Fruit fly (Drosophila melanogaster) whole organism, embryonic: Measurements from ENCODE around the gene CG34149.

Experiments used
- Atf6 ChIP-seq: fragments of 200-800 bp; sonication (Bioruptor generic); IDR thresholded peaks from 2 replicates; pipeline ENCODE4 v1.3.6; 2022; ENCODE audit warnings: missing biosample characterization, missing genetic modification characterization
- Bdp1 ChIP-seq: fragments of 200-800 bp; sonication (Bioruptor generic); optimal IDR thresholded peaks from 3 replicates; lab custom pipeline; 2016; ENCODE audit warnings: missing biosample characterization, missing genetic modification characterization
- Bgb ChIP-seq: fragments of 200-800 bp; sonication (Bioruptor generic); IDR thresholded peaks from 2 replicates; pipeline ENCODE4 v1.3.6; 2022; ENCODE audit warnings: missing biosample characterization, missing genetic modification characterization; ENCODE audit not compliant: partially characterized antibody
- CG10654 ChIP-seq: fragments of 200-800 bp; sonication (Bioruptor generic); optimal IDR thresholded peaks from 2 replicates; lab custom pipeline; 2016; ENCODE audit warnings: missing biosample characterization, missing genetic modification characterization
- CG12236 ChIP-seq: fragments of 200-800 bp; sonication (Bioruptor generic); optimal IDR thresholded peaks from 2 replicates; lab custom pipeline; 2016; ENCODE audit warnings: missing biosample characterization, missing genetic modification characterization
- CG1233 ChIP-seq: fragments of 200-800 bp; sonication (Bioruptor generic); optimal IDR thresholded peaks from 4 replicates; lab custom pipeline; 2018; ENCODE audit warnings: missing biosample characterization, mild to moderate bottlenecking, missing genetic modification characterization
- CG14014 ChIP-seq: fragments of 200-800 bp; sonication (Bioruptor generic); IDR thresholded peaks from 2 replicates; pipeline ENCODE4 v1.3.6; 2022; ENCODE audit warnings: missing biosample characterization, missing genetic modification characterization
- CG14667 ChIP-seq: fragments of 200-800 bp; sonication (Bioruptor generic); IDR thresholded peaks from 2 replicates; pipeline ENCODE4 v1.3.6; 2022; ENCODE audit warnings: missing biosample characterization, missing genetic modification characterization
- CG1529 ChIP-seq: fragments of 200-800 bp; sonication (Bioruptor generic); optimal IDR thresholded peaks from 3 replicates; lab custom pipeline; 2018; ENCODE audit warnings: missing biosample characterization, missing genetic modification characterization
- CG15479 ChIP-seq: fragments of 200-800 bp; sonication (Bioruptor generic); optimal IDR thresholded peaks from 3 replicates; lab custom pipeline; 2019; ENCODE audit warnings: missing biosample characterization, mild to moderate bottlenecking, missing genetic modification characterization, moderate library complexity
- CG15601 ChIP-seq: fragments of 200-800 bp; sonication (Bioruptor generic); optimal IDR thresholded peaks from 3 replicates; lab custom pipeline; 2019; ENCODE audit warnings: missing biosample characterization, mild to moderate bottlenecking, missing genetic modification characterization, moderate library complexity
- CG15696 ChIP-seq: fragments of 200-800 bp; sonication (Bioruptor generic); optimal IDR thresholded peaks from 2 replicates; lab custom pipeline; 2019; ENCODE audit warnings: missing biosample characterization, mild to moderate bottlenecking, missing genetic modification characterization, moderate library complexity
- CG17328 ChIP-seq: fragments of 200-800 bp; sonication (Bioruptor generic); IDR thresholded peaks from 2 replicates; pipeline ENCODE4 v1.3.6; 2022; ENCODE audit warnings: missing biosample characterization, missing genetic modification characterization
- CG18599 ChIP-seq: fragments of 200-800 bp; sonication (Bioruptor generic); optimal IDR thresholded peaks from 3 replicates; lab custom pipeline; 2017; ENCODE audit warnings: missing biosample characterization, missing genetic modification characterization, mild to moderate bottlenecking, moderate library complexity, missing genetic modification reagents
- CG3847 ChIP-seq: fragments of 200-800 bp; sonication (Bioruptor generic); IDR thresholded peaks from 2 replicates; pipeline ENCODE4 v1.3.6; 2022; ENCODE audit warnings: missing biosample characterization, missing genetic modification characterization
- CG6175 ChIP-seq: fragments of 200-800 bp; sonication (Bioruptor generic); IDR thresholded peaks from 3 replicates; pipeline ENCODE4 v1.3.6; 2022; ENCODE audit warnings: missing biosample characterization, missing genetic modification characterization
- CG7556 ChIP-seq: fragments of 200-800 bp; sonication (Bioruptor generic); optimal IDR thresholded peaks from 2 replicates; lab custom pipeline; 2017; ENCODE audit warnings: missing biosample characterization, mild to moderate bottlenecking, missing genetic modification characterization
- CG8089 ChIP-seq: fragments of 200-800 bp; sonication (Bioruptor generic); optimal IDR thresholded peaks from 3 replicates; lab custom pipeline; 2016; ENCODE audit warnings: missing biosample characterization, missing genetic modification characterization
- GATAe ChIP-seq: fragments of 200-800 bp; sonication (Bioruptor generic); conservative IDR thresholded peaks from 2 replicates; pipeline ENCODE4 v1.3.6; 2022; ENCODE audit warnings: missing biosample characterization, missing genetic modification characterization
- Hr39 ChIP-seq: fragments of >200 bp; optimal IDR thresholded peaks from 2 replicates; lab custom pipeline; 2017
- Hsf ChIP-seq: fragments of 200-800 bp; sonication (Bioruptor generic); optimal IDR thresholded peaks from 3 replicates; lab custom pipeline; 2016; ENCODE audit warnings: missing biosample characterization, missing genetic modification characterization
- Lhr ChIP-seq: fragments of 200-800 bp; sonication (Bioruptor generic); optimal IDR thresholded peaks from 3 replicates; lab custom pipeline; 2017; ENCODE audit warnings: mild to moderate bottlenecking, missing biosample characterization, missing genetic modification reagents, missing genetic modification characterization
- NC2α ChIP-seq: fragments of 200-800 bp; sonication (Bioruptor generic); optimal IDR thresholded peaks from 2 replicates; lab custom pipeline; 2016; ENCODE audit warnings: missing biosample characterization, missing genetic modification characterization
- Oli ChIP-seq: fragments of 200-800 bp; sonication (Bioruptor generic); optimal IDR thresholded peaks from 2 replicates; lab custom pipeline; 2018; ENCODE audit warnings: missing biosample characterization, mild to moderate bottlenecking, missing genetic modification characterization, moderate library complexity
- Poxn ChIP-seq: fragments of 200-800 bp; sonication (Bioruptor generic); IDR thresholded peaks from 2 replicates; pipeline ENCODE4 v1.3.6; 2022; ENCODE audit warnings: missing biosample characterization, missing genetic modification characterization
- Rx ChIP-seq: fragments of 200-800 bp; sonication (Bioruptor generic); IDR thresholded peaks from 2 replicates; pipeline ENCODE4 v1.3.6; 2022; ENCODE audit warnings: missing biosample characterization, missing genetic modification characterization
- Trl ChIP-seq, 3 experiments: fragments of >200 bp in 2 of 3; fragments of 200-800 bp in 1 of 3; sonication (Bioruptor generic) in 1 of 3; optimal IDR thresholded peaks; 2 replicates in 1 of 3; 3 replicates in 2 of 3; lab custom pipeline; 2016 to 2017; ENCODE audit warnings: missing biosample characterization in 1 of 3, missing genetic modification characterization in 1 of 3
- Xbp1 ChIP-seq: fragments of 200-800 bp; sonication (Bioruptor generic); optimal IDR thresholded peaks from 3 replicates; lab custom pipeline; 2016; ENCODE audit warnings: missing biosample characterization, mild to moderate bottlenecking, missing genetic modification characterization
- abd-A ChIP-seq: fragments of 200-800 bp; sonication (Bioruptor generic); optimal IDR thresholded peaks from 3 replicates; lab custom pipeline; 2019; ENCODE audit warnings: missing biosample characterization, mild to moderate bottlenecking, missing genetic modification characterization, moderate library complexity
- chm ChIP-seq: fragments of 200-800 bp; sonication (Bioruptor generic); IDR thresholded peaks from 2 replicates; pipeline ENCODE4 v1.3.6; 2022; ENCODE audit warnings: missing biosample characterization, missing genetic modification characterization
- corto ChIP-seq: fragments of 200-800 bp; sonication (Bioruptor generic); optimal IDR thresholded peaks from 2 replicates; lab custom pipeline; 2016; ENCODE audit warnings: missing biosample characterization, mild to moderate bottlenecking, missing genetic modification characterization, moderate library complexity
- dan ChIP-seq: fragments of 200-800 bp; sonication (Bioruptor generic); IDR thresholded peaks from 2 replicates; pipeline ENCODE4 v1.3.6; 2022; ENCODE audit warnings: missing biosample characterization, missing genetic modification characterization
- eve ChIP-seq, 2 experiments: fragments of >200 bp; optimal IDR thresholded peaks; 2 replicates each; lab custom pipeline; 2017; ENCODE audit warnings: missing biosample characterization in 2 of 2, missing genetic modification characterization in 2 of 2
- fru ChIP-seq: fragments of >200 bp; optimal IDR thresholded peaks from 2 replicates; lab custom pipeline; 2017
- gem ChIP-seq: fragments of 200-800 bp; sonication (Bioruptor generic); optimal IDR thresholded peaks from 2 replicates; lab custom pipeline; 2019; ENCODE audit warnings: missing biosample characterization, mild to moderate bottlenecking, missing genetic modification characterization, moderate library complexity
- gfzf ChIP-seq: fragments of 200-800 bp; sonication (Bioruptor generic); optimal IDR thresholded peaks from 2 replicates; lab custom pipeline; 2016; ENCODE audit warnings: missing biosample characterization, mild to moderate bottlenecking, missing genetic modification characterization, moderate library complexity
- grau ChIP-seq: fragments of 200-800 bp; optimal IDR thresholded peaks from 3 replicates; lab custom pipeline; 2019; ENCODE audit warnings: missing biosample characterization, mild to moderate bottlenecking, missing genetic modification characterization, moderate library complexity
- hkb ChIP-seq, 2 experiments: fragments of 200-800 bp in 1 of 2; fragments of >200 bp in 1 of 2; sonication (Bioruptor generic) in 1 of 2; IDR thresholded peaks in 1 of 2; optimal IDR thresholded peaks in 1 of 2; 2 replicates each; pipeline versions ENCODE4 v1.3.6 to Lab custom; 2017 to 2022; ENCODE audit warnings: missing biosample characterization in 1 of 2, missing genetic modification characterization in 1 of 2
- jigr1 ChIP-seq: fragments of 200-800 bp; sonication (Bioruptor generic); IDR thresholded peaks from 3 replicates; pipeline ENCODE4 v1.3.6; 2022; ENCODE audit warnings: missing biosample characterization, missing genetic modification characterization
- lab ChIP-seq: fragments of 200-800 bp; sonication (Bioruptor generic); optimal IDR thresholded peaks from 3 replicates; lab custom pipeline; 2017; ENCODE audit warnings: missing biosample characterization, missing genetic modification characterization, mild to moderate bottlenecking, moderate library complexity, missing genetic modification reagents
- luna ChIP-seq: fragments of 200-800 bp; sonication (Bioruptor generic); optimal IDR thresholded peaks from 2 replicates; lab custom pipeline; 2016; ENCODE audit warnings: missing biosample characterization, missing genetic modification characterization
- nerfin-2 ChIP-seq: fragments of 200-800 bp; sonication (Bioruptor generic); IDR thresholded peaks from 2 replicates; pipeline ENCODE4 v1.3.6; 2022; ENCODE audit warnings: missing biosample characterization, missing genetic modification characterization; ENCODE audit not compliant: partially characterized antibody
- nmo ChIP-seq: fragments of 200-800 bp; sonication (Bioruptor generic); optimal IDR thresholded peaks from 2 replicates; lab custom pipeline; 2018; ENCODE audit warnings: missing biosample characterization, mild to moderate bottlenecking, missing genetic modification characterization, moderate library complexity
- peb ChIP-seq: fragments of 200-800 bp; sonication (Bioruptor generic); IDR thresholded peaks from 2 replicates; pipeline ENCODE4 v1.3.6; 2022; ENCODE audit warnings: missing biosample characterization, missing genetic modification characterization
- slbo ChIP-seq: fragments of 200-800 bp; sonication (Bioruptor generic); IDR thresholded peaks from 2 replicates; pipeline ENCODE4 v1.3.6; 2022; ENCODE audit warnings: missing biosample characterization, missing genetic modification characterization
- sqz ChIP-seq: fragments of 200-800 bp; sonication (Bioruptor generic); optimal IDR thresholded peaks from 3 replicates; lab custom pipeline; 2018; ENCODE audit warnings: missing biosample characterization, mild to moderate bottlenecking, missing genetic modification characterization
- sug ChIP-seq: fragments of 200-800 bp; optimal IDR thresholded peaks from 2 replicates; lab custom pipeline; 2019; ENCODE audit warnings: missing biosample characterization, mild to moderate bottlenecking, missing genetic modification characterization, moderate library complexity
- wek ChIP-seq: fragments of 200-800 bp; sonication (Bioruptor generic); optimal IDR thresholded peaks from 3 replicates; lab custom pipeline; 2018; ENCODE audit warnings: missing biosample characterization, mild to moderate bottlenecking, missing genetic modification characterization, moderate library complexity
- zen2 ChIP-seq: fragments of 200-800 bp; sonication (Bioruptor generic); IDR thresholded peaks from 3 replicates; pipeline ENCODE4 v1.3.6; 2022; ENCODE audit warnings: missing biosample characterization, missing genetic modification characterization; ENCODE audit not compliant: partially characterized antibody

The CG34149 gene

dm6 chr3R:22362218-22362907 is 17.6 kb upstream of the CG34149 start, which contains the start of the genes JMJD6, CG7071 and Muted (continued):
- TF ChIP-seq Bdp1 (GFP tag; lab: Kevin White, UChicago) (peak; percentile 84), CG15601 (tag; lab: Kevin White, UChicago) (peak; percentile 88), gem (tag; lab: Kevin White, UChicago) (peak; percentile 95), sug (tag; lab: Kevin White, UChicago) (peak; percentile 88), Xbp1 (peak; percentile 96), Hr39 (lab: Kevin White, UChicago) (no peak), luna (peak; percentile 34), Trl (optimal IDR thresholded peaks at IDR 0.05; lab: Kevin White, UChicago) (peak in 1 of 2 experiments; percentile 20), Trl (GFP tag; optimal IDR thresholded peaks at IDR 0.05; lab: Kevin White, UChicago) (peak; percentile 90), CG7556 (GFP tag; lab: Kevin White, UChicago) (peak; percentile 85), CG1529 (GFP tag; lab: Kevin White, UChicago) (peak; percentile 76), peb (GFP tag; lab: Robert Waterston, UW) (no peak), CG10654 (peak; percentile 86), nerfin-2 (GFP tag; lab: Robert Waterston, UW) (peak; percentile 53; the same call in 1 of the 2 replicates), Atf6 (GFP tag; lab: Robert Waterston, UW) (peak; percentile 90), CG15479 (GFP tag; lab: Kevin White, UChicago) (no peak), CG6175 (GFP tag; lab: Robert Waterston, UW) (peak; percentile 81), Oli (tag; lab: Kevin White, UChicago) (peak; percentile 82), chm (GFP tag; lab: Robert Waterston, UW) (peak; percentile 80; the same call in 1 of the 2 replicates), jigr1 (GFP tag; lab: Robert Waterston, UW) (peak; percentile 79), CG18599 (GFP tag; lab: Kevin White, UChicago) (peak; percentile 95), Rx (peak; percentile 90), Poxn (GFP tag; lab: Robert Waterston, UW) (peak; percentile 76), sqz (GFP tag; lab: Kevin White, UChicago) (peak; percentile 77), CG14667 (GFP tag; lab: Robert Waterston, UW) (peak; percentile 89), CG1233 (GFP tag; lab: Kevin White, UChicago) (peak; percentile 87), Hsf (peak; percentile 95), slbo (peak; percentile 97), CG8089 (GFP tag; lab: Kevin White, UChicago) (peak; percentile 83), eve (GFP tag; optimal IDR thresholded peaks at IDR 0.05; lab: Kevin White, UChicago) (no peak), abd-A (tag; lab: Kevin White, UChicago) (no peak), nmo (peak; percentile 88), hkb (optimal IDR thresholded peaks at IDR 0.05; lab: Kevin White, UChicago) (peak; percentile 58), hkb (GFP tag; IDR thresholded peaks at IDR 0.05; lab: Robert Waterston, UW) (peak; percentile 90), zen2 (GFP tag; lab: Robert Waterston, UW) (peak; percentile 55; the same call in 1 of the 3 replicates), Bgb (GFP tag; lab: Robert Waterston, UW) (peak; percentile 68), NC2α (GFP tag; lab: Kevin White, UChicago) (peak; percentile 32), CG12236 (GFP tag; lab: Kevin White, UChicago) (peak; percentile 57), lab (GFP tag; lab: Kevin White, UChicago) (peak; percentile 95), fru (no peak), GATAe (GFP tag; lab: Robert Waterston, UW) (peak; percentile 85), corto (GFP tag; lab: Kevin White, UChicago) (peak; percentile 76), wek (no peak), CG15696 (tag; lab: Kevin White, UChicago) (peak; percentile 95), CG3847 (GFP tag; lab: Robert Waterston, UW) (peak; percentile 95), dan (GFP tag; lab: Robert Waterston, UW) (peak; percentile 71), Lhr (peak; percentile 74), CG17328 (GFP tag; lab: Robert Waterston, UW) (peak; percentile 88), CG14014 (GFP tag; lab: Robert Waterston, UW) (peak; percentile 92), grau (peak; percentile 83), gfzf (GFP tag; lab: Kevin White, UChicago) (peak; percentile 90)
